Worm (Caenorhabditis elegans): ENCODE data around the gene T05A7.12.

DNA sequence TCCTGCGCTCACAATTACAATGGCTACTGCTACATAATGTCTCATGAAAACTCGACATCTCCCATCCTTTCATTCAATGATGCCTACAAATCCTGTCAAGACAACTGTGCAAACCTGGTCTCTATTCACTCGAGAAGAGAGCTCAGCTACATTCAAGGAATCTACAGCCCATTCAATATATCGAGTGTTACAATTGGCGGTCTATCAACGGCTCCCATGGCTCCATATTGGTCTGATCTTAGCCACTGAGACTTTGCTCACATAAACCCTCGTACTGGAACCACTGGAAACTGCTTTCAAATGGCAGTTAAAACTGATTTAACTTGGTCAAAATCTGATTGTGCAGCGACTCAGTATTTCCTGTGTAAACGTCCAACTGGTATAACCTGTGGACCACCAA lies 12.4 kb upstream of the T05A7.12 start, which contains the start of gene T05A7.3:
- TF ChIP-seq pha-4 (tag; optimal IDR thresholded peaks at IDR 0.05), result no peak
- TF ChIP-seq nhr-28 (tag; optimal IDR thresholded peaks at IDR 0.05), result no peak
- no peak for TF ChIP-seq ztf-11 (tag; optimal IDR thresholded peaks at IDR 0.05)
- no peak for TF ChIP-seq hlh-1 (tag; optimal IDR thresholded peaks at IDR 0.05)
